Fruit fly (Drosophila melanogaster) whole organism, pupa: ENCODE results near the gene Oatp30B.

Source experiments
- D1 ChIP-seq: fragments of 200-800 bp; sonication (Bioruptor generic); optimal IDR thresholded peaks from 2 replicates; lab custom pipeline; 2018; ENCODE audit warnings: missing biosample characterization, mild to moderate bottlenecking, missing genetic modification characterization, moderate library complexity
- fd96Ca ChIP-seq: fragments of 200-800 bp; sonication (Bioruptor generic); IDR thresholded peaks from 3 replicates; pipeline ENCODE4 v1.3.6; 2022; ENCODE audit warnings: missing biosample characterization, missing genetic modification characterization
- gl ChIP-seq: fragments of 200-800 bp; sonication (Bioruptor generic); optimal IDR thresholded peaks from 2 replicates; lab custom pipeline; 2018; ENCODE audit warnings: missing biosample characterization, mild to moderate bottlenecking, missing genetic modification characterization

DNA sequence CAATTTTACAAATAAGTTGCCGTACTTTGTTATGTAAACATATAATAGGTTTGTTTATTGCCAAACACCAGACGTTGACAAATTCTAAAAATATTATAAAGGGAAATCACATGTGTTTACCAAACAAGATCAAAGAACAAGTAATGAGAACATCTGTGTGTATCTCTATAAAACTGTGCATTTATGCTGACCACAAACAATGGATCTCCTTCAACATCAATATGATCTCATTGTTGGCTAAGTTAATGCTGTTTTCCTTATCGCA, 22.1 kb upstream of the Oatp30B start:
- TF ChIP-seq fd96Ca (GFP tag; lab: Robert Waterston, UW) (no peak), D1 (tag; lab: Kevin White, UChicago) (no peak), gl (tag; lab: Kevin White, UChicago) (no peak)
